Fruit fly (Drosophila melanogaster) S2 (cell line): ENCODE data around the gene CARPB.

Source experiments
- CG8478 ChIP-seq: fragments of >200 bp; optimal IDR thresholded peaks from 2 replicates; lab custom pipeline; 2018
- CTCF ChIP-seq, 2 experiments: fragments of >200 bp; optimal IDR thresholded peaks; 2 replicates each; lab custom pipeline; 2018

- no peak for TF ChIP-seq CTCF (optimal IDR thresholded peaks at IDR 0.05; lab: Kevin White, UChicago)
- no peak for TF ChIP-seq CG8478
Observed at dm6 chrX:9877240-9877639, 94.2 kb downstream of the CARPB start.
